Fruit fly (Drosophila melanogaster) whole organism, embryonic: ENCODE data around the gene HemK1.

Source experiments
- Abd-B ChIP-seq: fragments of 200-800 bp; sonication (Bioruptor generic); optimal IDR thresholded peaks from 2 replicates; lab custom pipeline; 2018; ENCODE audit warnings: missing biosample characterization, mild to moderate bottlenecking, missing genetic modification characterization, moderate library complexity
- Bdp1 ChIP-seq: fragments of 200-800 bp; sonication (Bioruptor generic); optimal IDR thresholded peaks from 3 replicates; lab custom pipeline; 2016; ENCODE audit warnings: missing biosample characterization, missing genetic modification characterization
- CG10543 ChIP-seq: fragments of 200-800 bp; sonication (Bioruptor generic); optimal IDR thresholded peaks from 3 replicates; lab custom pipeline; 2017; ENCODE audit warnings: missing biosample characterization, mild to moderate bottlenecking, missing genetic modification characterization, moderate library complexity
- CG11723 ChIP-seq: fragments of 200-800 bp; sonication (Bioruptor generic); optimal IDR thresholded peaks from 2 replicates; lab custom pipeline; 2017; ENCODE audit warnings: missing biosample characterization, mild to moderate bottlenecking, missing genetic modification characterization
- CG12299 ChIP-seq: fragments of 200-800 bp; sonication (Bioruptor generic); optimal IDR thresholded peaks from 2 replicates; lab custom pipeline; 2018; ENCODE audit warnings: missing biosample characterization, mild to moderate bottlenecking, missing genetic modification characterization
- CG13624 ChIP-seq: fragments of 200-800 bp; sonication (Bioruptor generic); optimal IDR thresholded peaks from 2 replicates; lab custom pipeline; 2016; ENCODE audit warnings: missing biosample characterization, missing genetic modification characterization
- CG13894 ChIP-seq: fragments of 200-800 bp; sonication (Bioruptor generic); optimal IDR thresholded peaks from 3 replicates; lab custom pipeline; 2018; ENCODE audit warnings: missing biosample characterization, mild to moderate bottlenecking, missing genetic modification characterization, moderate library complexity
- CG14860 ChIP-seq: fragments of 200-800 bp; sonication (Bioruptor generic); IDR thresholded peaks from 3 replicates; pipeline ENCODE4 v1.3.6; 2022; ENCODE audit warnings: missing biosample characterization, missing genetic modification characterization; ENCODE audit not compliant: partially characterized antibody
- CG1602 ChIP-seq: fragments of 200-800 bp; sonication (Bioruptor generic); optimal IDR thresholded peaks from 3 replicates; lab custom pipeline; 2016; ENCODE audit warnings: missing biosample characterization, missing genetic modification characterization
- CG31224 ChIP-seq: fragments of 200-800 bp; sonication (Bioruptor generic); IDR thresholded peaks from 2 replicates; pipeline ENCODE4 v1.3.6; 2022; ENCODE audit warnings: missing biosample characterization, missing genetic modification characterization
- CG32772 ChIP-seq: fragments of 200-800 bp; sonication (Bioruptor generic); IDR thresholded peaks from 2 replicates; pipeline ENCODE4 v1.3.6; 2022; ENCODE audit warnings: missing biosample characterization, missing genetic modification characterization
- CG34376 ChIP-seq: fragments of 200-800 bp; sonication (Bioruptor generic); optimal IDR thresholded peaks from 2 replicates; lab custom pipeline; 2018; ENCODE audit warnings: missing biosample characterization, mild to moderate bottlenecking, missing genetic modification characterization
- CG3847 ChIP-seq: fragments of 200-800 bp; sonication (Bioruptor generic); IDR thresholded peaks from 2 replicates; pipeline ENCODE4 v1.3.6; 2022; ENCODE audit warnings: missing biosample characterization, missing genetic modification characterization
- CG42726 ChIP-seq: fragments of 200-800 bp; sonication (Bioruptor generic); IDR thresholded peaks from 2 replicates; pipeline ENCODE4 v1.3.6; 2022; ENCODE audit warnings: missing biosample characterization, missing genetic modification characterization; ENCODE audit not compliant: partially characterized antibody
- CG6765 ChIP-seq: fragments of 200-800 bp; sonication (Bioruptor generic); optimal IDR thresholded peaks from 3 replicates; lab custom pipeline; 2017; ENCODE audit warnings: missing biosample characterization, mild to moderate bottlenecking, missing genetic modification characterization
- CrebB ChIP-seq: fragments of 200-800 bp; sonication (Bioruptor generic); optimal IDR thresholded peaks from 3 replicates; lab custom pipeline; 2018; ENCODE audit warnings: missing biosample characterization, mild to moderate bottlenecking, missing genetic modification characterization
- Gug ChIP-seq: fragments of 200-800 bp; sonication (Bioruptor generic); IDR thresholded peaks from 4 replicates; pipeline ENCODE4 v1.3.6; 2022; ENCODE audit warnings: missing biosample characterization, missing genetic modification characterization
- HLHmδ ChIP-seq: fragments of 200-800 bp; sonication (Bioruptor generic); optimal IDR thresholded peaks from 2 replicates; lab custom pipeline; 2018; ENCODE audit warnings: missing biosample characterization, mild to moderate bottlenecking, missing genetic modification characterization, moderate library complexity
- Hmr ChIP-seq: fragments of 200-800 bp; sonication (Bioruptor generic); optimal IDR thresholded peaks from 3 replicates; lab custom pipeline; 2017; ENCODE audit warnings: mild to moderate bottlenecking, missing biosample characterization, missing genetic modification reagents, missing genetic modification characterization
- Hmx ChIP-seq: fragments of 200-800 bp; sonication (Bioruptor generic); optimal IDR thresholded peaks from 2 replicates; lab custom pipeline; 2016; ENCODE audit warnings: missing biosample characterization, missing genetic modification characterization
- Hr78 ChIP-seq, 2 experiments: fragments of 200-800 bp in 1 of 2; fragments of >200 bp in 1 of 2; sonication (Bioruptor generic) in 1 of 2; optimal IDR thresholded peaks; 2 replicates each; lab custom pipeline; 2017 to 2019; ENCODE audit warnings: missing biosample characterization in 2 of 2, missing genetic modification characterization in 2 of 2, mild to moderate bottlenecking in 1 of 2, moderate library complexity in 1 of 2
- Jarid2 ChIP-seq: fragments of 200-800 bp; sonication (Bioruptor generic); optimal IDR thresholded peaks from 3 replicates; lab custom pipeline; 2017; ENCODE audit warnings: mild to moderate bottlenecking, missing biosample characterization, missing genetic modification reagents, missing genetic modification characterization
- Myb ChIP-seq: fragments of 200-800 bp; sonication (Bioruptor generic); optimal IDR thresholded peaks from 2 replicates; lab custom pipeline; 2016; ENCODE audit warnings: missing biosample characterization, missing genetic modification characterization
- Oaz ChIP-seq: fragments of 200-800 bp; sonication (Bioruptor generic); IDR thresholded peaks from 2 replicates; pipeline ENCODE4 v1.3.6; 2022; ENCODE audit warnings: missing biosample characterization, missing genetic modification characterization
- Side ChIP-seq: fragments of 200-800 bp; sonication (Bioruptor generic); optimal IDR thresholded peaks from 2 replicates; lab custom pipeline; 2016; ENCODE audit warnings: missing biosample characterization, missing genetic modification characterization
- Spps ChIP-seq: fragments of 200-800 bp; sonication (Bioruptor generic); optimal IDR thresholded peaks from 2 replicates; lab custom pipeline; 2018; ENCODE audit warnings: missing biosample characterization, mild to moderate bottlenecking, missing genetic modification characterization
- Trl ChIP-seq, 3 experiments: fragments of >200 bp in 2 of 3; fragments of 200-800 bp in 1 of 3; sonication (Bioruptor generic) in 1 of 3; optimal IDR thresholded peaks; 2 replicates in 1 of 3; 3 replicates in 2 of 3; lab custom pipeline; 2016 to 2017; ENCODE audit warnings: missing biosample characterization in 1 of 3, missing genetic modification characterization in 1 of 3
- ap ChIP-seq: fragments of 200-800 bp; sonication (Bioruptor generic); IDR thresholded peaks from 2 replicates; pipeline ENCODE4 v1.3.6; 2022; ENCODE audit warnings: missing biosample characterization, missing genetic modification characterization
- btn ChIP-seq: fragments of 200-800 bp; sonication (Bioruptor generic); optimal IDR thresholded peaks from 2 replicates; lab custom pipeline; 2016; ENCODE audit warnings: missing biosample characterization, missing genetic modification characterization
- ci ChIP-seq: fragments of 200-800 bp; sonication (Bioruptor generic); IDR thresholded peaks from 3 replicates; pipeline ENCODE4 v1.3.6; 2022; ENCODE audit warnings: missing biosample characterization, missing genetic modification characterization
- crc ChIP-seq: fragments of 200-800 bp; sonication (Bioruptor generic); optimal IDR thresholded peaks from 2 replicates; lab custom pipeline; 2016; ENCODE audit warnings: missing biosample characterization, missing genetic modification characterization
- dmrt11E ChIP-seq: fragments of 200-800 bp; sonication (Bioruptor generic); optimal IDR thresholded peaks from 3 replicates; lab custom pipeline; 2018; ENCODE audit warnings: missing biosample characterization, mild to moderate bottlenecking, missing genetic modification characterization, moderate library complexity
- dpn ChIP-seq, 2 experiments: fragments of 200-800 bp; sonication (Bioruptor generic); optimal IDR thresholded peaks; 3 replicates each; lab custom pipeline; 2016; ENCODE audit warnings: missing biosample characterization in 2 of 2, missing genetic modification characterization in 2 of 2
- eve ChIP-seq, 2 experiments: fragments of >200 bp; optimal IDR thresholded peaks; 2 replicates each; lab custom pipeline; 2017; ENCODE audit warnings: missing biosample characterization in 2 of 2, missing genetic modification characterization in 2 of 2
- fd64A ChIP-seq: fragments of 200-800 bp; sonication (Bioruptor generic); optimal IDR thresholded peaks from 3 replicates; lab custom pipeline; 2018; ENCODE audit warnings: missing biosample characterization, mild to moderate bottlenecking, missing genetic modification characterization
- fd96Cb ChIP-seq: fragments of 200-800 bp; sonication (Bioruptor generic); optimal IDR thresholded peaks from 2 replicates; lab custom pipeline; 2018; ENCODE audit warnings: missing biosample characterization, mild to moderate bottlenecking, missing genetic modification characterization, moderate library complexity
- gsb ChIP-seq: fragments of 200-800 bp; sonication (Bioruptor generic); IDR thresholded peaks from 2 replicates; pipeline ENCODE4 v1.3.6; 2022; ENCODE audit warnings: missing biosample characterization, missing genetic modification characterization
- hb ChIP-seq: fragments of 200-800 bp; sonication (Bioruptor generic); IDR thresholded peaks from 3 replicates; pipeline ENCODE4 v1.3.6; 2022; ENCODE audit warnings: missing biosample characterization, missing genetic modification characterization; ENCODE audit not compliant: partially characterized antibody
- lab ChIP-seq: fragments of 200-800 bp; sonication (Bioruptor generic); optimal IDR thresholded peaks from 3 replicates; lab custom pipeline; 2017; ENCODE audit warnings: missing biosample characterization, missing genetic modification characterization, mild to moderate bottlenecking, moderate library complexity, missing genetic modification reagents
- lilli ChIP-seq: fragments of 200-800 bp; sonication (Bioruptor generic); optimal IDR thresholded peaks from 3 replicates; lab custom pipeline; 2016; ENCODE audit warnings: missing biosample characterization, missing genetic modification characterization
- nerfin-1 ChIP-seq: fragments of 200-800 bp; sonication (Bioruptor generic); optimal IDR thresholded peaks from 3 replicates; lab custom pipeline; 2019; ENCODE audit warnings: missing biosample characterization, mild to moderate bottlenecking, missing genetic modification characterization, moderate library complexity
- onecut ChIP-seq: fragments of 200-800 bp; sonication (Bioruptor generic); IDR thresholded peaks from 2 replicates; pipeline ENCODE4 v1.3.6; 2022; ENCODE audit warnings: missing biosample characterization, missing genetic modification characterization
- pnt ChIP-seq: fragments of 200-800 bp; sonication (Bioruptor generic); optimal IDR thresholded peaks from 3 replicates; lab custom pipeline; 2016; ENCODE audit warnings: missing biosample characterization, missing genetic modification characterization
- prd ChIP-seq, 3 experiments: fragments of >200 bp in 2 of 3; fragments of 200-800 bp in 1 of 3; sonication (Bioruptor generic) in 1 of 3; optimal IDR thresholded peaks in 2 of 3; IDR thresholded peaks in 1 of 3; 2 replicates in 2 of 3; 3 replicates in 1 of 3; pipeline versions ENCODE4 v1.3.6 to Lab custom; 2017 to 2022; ENCODE audit warnings: missing biosample characterization in 1 of 3, missing genetic modification characterization in 1 of 3
- tin ChIP-seq: fragments of 200-800 bp; sonication (Bioruptor generic); optimal IDR thresholded peaks from 3 replicates; lab custom pipeline; 2016; ENCODE audit warnings: missing biosample characterization, missing genetic modification characterization
- wek ChIP-seq: fragments of 200-800 bp; sonication (Bioruptor generic); optimal IDR thresholded peaks from 3 replicates; lab custom pipeline; 2018; ENCODE audit warnings: missing biosample characterization, mild to moderate bottlenecking, missing genetic modification characterization, moderate library complexity

HemK1 gene

DNA sequence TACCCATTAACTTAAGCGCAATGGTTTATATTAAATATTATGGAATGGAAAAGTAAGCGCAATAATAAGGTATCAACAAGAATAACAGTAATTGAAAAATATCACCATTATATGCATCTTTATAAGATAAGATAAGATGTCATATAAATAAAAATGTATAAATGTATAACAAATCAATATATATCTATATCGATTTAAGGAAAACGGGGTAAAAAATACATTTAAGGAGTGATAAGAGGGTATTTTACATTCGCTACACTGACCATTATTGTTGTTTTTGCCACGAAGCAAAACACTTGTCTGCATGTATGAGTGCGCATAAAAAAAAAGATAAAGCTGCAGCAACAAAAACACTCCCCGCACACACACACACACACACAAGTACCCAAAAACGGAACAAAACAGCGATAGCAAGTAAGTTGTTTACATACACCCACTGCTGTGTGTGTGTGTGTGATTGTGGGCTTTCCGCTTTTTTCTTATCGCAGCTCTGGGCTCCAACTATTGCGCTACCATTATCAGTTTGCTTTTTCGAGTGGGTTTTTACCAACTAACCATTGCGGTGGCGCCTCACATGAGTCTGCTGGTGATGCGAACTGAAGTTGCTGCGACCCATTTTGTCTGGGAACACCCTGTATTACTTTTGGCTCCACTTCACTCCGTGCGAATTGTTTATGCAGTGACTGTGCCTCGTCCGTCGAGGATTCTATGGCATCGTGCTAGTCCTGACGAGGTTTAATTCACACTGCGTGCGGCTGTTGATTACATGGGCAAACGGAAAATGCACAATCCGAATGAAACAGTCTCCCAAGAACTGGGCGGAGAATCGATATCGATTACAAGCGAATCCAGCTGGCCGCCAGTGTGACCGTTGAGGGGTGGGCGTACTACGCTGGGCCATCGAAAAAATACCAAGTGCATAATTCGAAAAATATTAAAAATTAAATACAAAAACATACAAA lies 5.9 kb upstream of the HemK1 start, which contains the start of gene mmy (continued):
- TF ChIP-seq CG31224 (no peak), Bdp1 (GFP tag; lab: Kevin White, UChicago) (peak; percentile 41), fd96Cb (tag; lab: Kevin White, UChicago) (peak; percentile 47), btn (peak; percentile 41), CG32772 (GFP tag; lab: Robert Waterston, UW) (peak; percentile 54; the same call in 1 of the 2 replicates), CG10543 (GFP tag; lab: Kevin White, UChicago) (peak; percentile 94), tin (GFP tag; lab: Kevin White, UChicago) (peak; percentile 3), dmrt11E (tag; lab: Kevin White, UChicago) (no peak), ap (GFP tag; lab: Robert Waterston, UW) (no peak), CG14860 (GFP tag; lab: Robert Waterston, UW) (peak; percentile 41; the same call in 2 of the 3 replicates), onecut (GFP tag; lab: Robert Waterston, UW) (peak; percentile 94), Abd-B (peak; percentile 33), Jarid2 (GFP tag; lab: Kevin White, UChicago) (peak; percentile 71), CG42726 (GFP tag; lab: Robert Waterston, UW) (peak; percentile 50; the same call in 1 of the 2 replicates), nerfin-1 (tag; lab: Kevin White, UChicago) (peak; percentile 34), Side (GFP tag; lab: Kevin White, UChicago) (peak; percentile 45), hb (GFP tag; lab: Robert Waterston, UW) (no peak), Hmr (GFP tag; lab: Kevin White, UChicago) (peak; percentile 56), Hmx (GFP tag; lab: Kevin White, UChicago) (no peak), Oaz (no peak), CG3847 (0 out of 2 replicates have a peak, but pooled peaks have one; percentile 13), CG13624 (GFP tag; lab: Kevin White, UChicago) (peak; percentile 68), Trl (optimal IDR thresholded peaks at IDR 0.05; lab: Kevin White, UChicago) (no peak), Trl (GFP tag; optimal IDR thresholded peaks at IDR 0.05; lab: Kevin White, UChicago) (peak; percentile 13), CG6765 (GFP tag; lab: Kevin White, UChicago) (peak; percentile 47), CG12299 (tag; lab: Kevin White, UChicago) (peak; percentile 43), gsb (GFP tag; lab: Robert Waterston, UW) (no peak), crc (GFP tag; lab: Kevin White, UChicago) (peak; percentile 17), pnt (no peak), CG1602 (GFP tag; lab: Kevin White, UChicago) (peak; percentile 21), lab (GFP tag; lab: Kevin White, UChicago) (peak; percentile 49), wek (GFP tag; lab: Kevin White, UChicago) (peak; percentile 27), CrebB (tag; lab: Kevin White, UChicago) (peak; percentile 12), lilli (peak; percentile 15), prd (optimal IDR thresholded peaks at IDR 0.05; lab: Kevin White, UChicago) (no peak), prd (GFP tag; IDR thresholded peaks at IDR 0.05; lab: Robert Waterston, UW) (peak; percentile 26; the same call in 1 of the 3 replicates), Myb (peak; percentile 33), ci (GFP tag; lab: Robert Waterston, UW) (peak; percentile 62; the same call in 1 of the 3 replicates), Gug (GFP tag; lab: Robert Waterston, UW) (0 out of 4 replicates have a peak, but pooled peaks have one; percentile 8), Hr78 (GFP tag; optimal IDR thresholded peaks at IDR 0.05; lab: Kevin White, UChicago) (peak in 1 of 2 experiments; percentile 57), eve (GFP tag; optimal IDR thresholded peaks at IDR 0.05; lab: Kevin White, UChicago) (no peak), CG34376 (GFP tag; lab: Kevin White, UChicago) (peak; percentile 98), fd64A (GFP tag; lab: Kevin White, UChicago) (peak; percentile 51), CG13894 (peak; percentile 43), HLHmδ (peak; percentile 72), Spps (tag; lab: Kevin White, UChicago) (no peak), dpn (GFP tag; optimal IDR thresholded peaks at IDR 0.05; lab: Kevin White, UChicago) (peak; percentile 8 to 16), CG11723 (no peak)
